Worm (Caenorhabditis elegans) whole organism, young adult: ENCODE measurements around the gene C45G9.9.

ENCODE experiments used
- C06A6.2 ChIP-seq: fragments of 200-800 bp; sonication (Bioruptor generic); conservative IDR thresholded peaks from 2 replicates; pipeline ENCODE4 v1.3.6; 2022; ENCODE audit warnings: missing genetic modification characterization, missing compliant biosample characterization
- C17E4.6 ChIP-seq: fragments of 200-800 bp; sonication (Bioruptor generic); IDR thresholded peaks from 2 replicates; pipeline ENCODE4 v1.3.6; 2022; ENCODE audit warnings: missing genetic modification reagents, missing genetic modification characterization, missing compliant biosample characterization
- F10E7.11 ChIP-seq: sonication (generic microtip); optimal IDR thresholded peaks from 2 replicates; lab custom pipeline; 2017; ENCODE audit warnings: mild to moderate bottlenecking, missing genetic modification characterization, moderate library complexity, missing compliant biosample characterization
- F22D6.2 ChIP-seq: sonication (generic microtip); optimal IDR thresholded peaks from 2 replicates; lab custom pipeline; 2016; ENCODE audit warnings: mild to moderate bottlenecking, missing genetic modification characterization, missing compliant biosample characterization
- F33H1.4 ChIP-seq: fragments of 200-800 bp; sonication (Bioruptor generic); IDR thresholded peaks from 2 replicates; pipeline ENCODE4 v1.3.6; 2022; ENCODE audit warnings: missing genetic modification reagents, missing genetic modification characterization, missing compliant biosample characterization
- F39B2.1 ChIP-seq: fragments of 200-800 bp; sonication (Bioruptor generic); IDR thresholded peaks from 2 replicates; pipeline ENCODE4 v1.3.6; 2022; ENCODE audit warnings: missing genetic modification reagents, missing genetic modification characterization, missing compliant biosample characterization
- F55B11.4 ChIP-seq: sonication (generic microtip); optimal IDR thresholded peaks from 2 replicates; lab custom pipeline; 2016; ENCODE audit warnings: missing compliant biosample characterization, missing genetic modification characterization, borderline replicate concordance; ENCODE audit not compliant: insufficient read depth
- K11D2.4 ChIP-seq: fragments of 200-800 bp; sonication (Bioruptor generic); IDR thresholded peaks from 2 replicates; pipeline ENCODE4 v1.3.6; 2022; ENCODE audit warnings: missing genetic modification reagents, missing genetic modification characterization, missing compliant biosample characterization
- Y56A3A.18 ChIP-seq: fragments of 200-800 bp; sonication (Bioruptor generic); IDR thresholded peaks from 2 replicates; pipeline ENCODE4 v1.3.6; 2022; ENCODE audit warnings: missing genetic modification reagents, missing genetic modification characterization, missing compliant biosample characterization
- Y67H2A.10 ChIP-seq: fragments of 200-800 bp; sonication (Bioruptor generic); conservative IDR thresholded peaks from 2 replicates; pipeline ENCODE4 v1.3.6; 2022; ENCODE audit warnings: missing genetic modification reagents, missing genetic modification characterization, missing compliant biosample characterization
- akir-1 ChIP-seq: fragments of 200-800 bp; sonication (Bioruptor generic); optimal IDR thresholded peaks from 2 replicates; lab custom pipeline; 2018; ENCODE audit warnings: mild to moderate bottlenecking, missing genetic modification characterization, moderate library complexity, missing compliant biosample characterization
- aptf-2 ChIP-seq: fragments of 200-800 bp; sonication (Bioruptor generic); conservative IDR thresholded peaks from 2 replicates; pipeline ENCODE4 v1.3.6; 2022; ENCODE audit warnings: missing genetic modification reagents, missing genetic modification characterization, missing compliant biosample characterization
- aptf-3 ChIP-seq: fragments of 200-800 bp; sonication (Bioruptor generic); IDR thresholded peaks from 2 replicates; pipeline ENCODE4 v1.3.6; 2022; ENCODE audit warnings: missing genetic modification characterization, missing compliant biosample characterization
- atf-7 ChIP-seq: sonication (generic microtip); optimal IDR thresholded peaks from 2 replicates; lab custom pipeline; 2017; ENCODE audit warnings: mild to moderate bottlenecking, missing genetic modification characterization, missing compliant biosample characterization
- attf-6 ChIP-seq: fragments of 200-800 bp; sonication (Bioruptor generic); IDR thresholded peaks from 2 replicates; pipeline ENCODE4 v1.3.6; 2022; ENCODE audit warnings: missing genetic modification reagents, missing genetic modification characterization, missing compliant biosample characterization
- bed-2 ChIP-seq: fragments of 200-800 bp; sonication (Bioruptor generic); IDR thresholded peaks from 2 replicates; pipeline ENCODE4 v1.3.6; 2022; ENCODE audit warnings: missing genetic modification reagents, missing genetic modification characterization, missing compliant biosample characterization
- ccch-3 ChIP-seq: fragments of 200-800 bp; sonication (Bioruptor generic); optimal IDR thresholded peaks from 2 replicates; lab custom pipeline; 2018; ENCODE audit warnings: mild to moderate bottlenecking, missing genetic modification characterization, missing compliant biosample characterization
- ceh-100 ChIP-seq: fragments of 200-800 bp; sonication (Bioruptor generic); IDR thresholded peaks from 2 replicates; pipeline ENCODE4 v1.3.6; 2022; ENCODE audit warnings: missing genetic modification reagents, missing genetic modification characterization, missing compliant biosample characterization
- ceh-58 ChIP-seq: fragments of 200-800 bp; sonication (Bioruptor generic); IDR thresholded peaks from 2 replicates; pipeline ENCODE4 v1.3.6; 2022; ENCODE audit warnings: missing genetic modification characterization, missing compliant biosample characterization
- ceh-79 ChIP-seq: sonication (generic microtip); optimal IDR thresholded peaks from 2 replicates; lab custom pipeline; 2017; ENCODE audit warnings: mild to moderate bottlenecking, missing genetic modification characterization, missing compliant biosample characterization
- chd-7 ChIP-seq: sonication (generic microtip); optimal IDR thresholded peaks from 2 replicates; lab custom pipeline; 2016; ENCODE audit warnings: mild to moderate bottlenecking, missing genetic modification characterization, moderate library complexity, missing compliant biosample characterization
- die-1 ChIP-seq: sonication (generic microtip); optimal IDR thresholded peaks from 2 replicates; lab custom pipeline; 2016; ENCODE audit warnings: missing genotype, mild to moderate bottlenecking, missing genetic modification characterization, missing compliant biosample characterization
- egl-44 ChIP-seq: fragments of 200-800 bp; sonication (Bioruptor generic); IDR thresholded peaks from 2 replicates; pipeline ENCODE4 v1.3.6; 2022; ENCODE audit warnings: missing genetic modification reagents, missing genetic modification characterization, missing compliant biosample characterization
- ets-4 ChIP-seq: fragments of 200-800 bp; sonication (Bioruptor generic); optimal IDR thresholded peaks from 2 replicates; lab custom pipeline; 2018; ENCODE audit warnings: mild to moderate bottlenecking, missing genetic modification characterization, missing compliant biosample characterization
- fkh-3 ChIP-seq: sonication (generic microtip); optimal IDR thresholded peaks from 2 replicates; lab custom pipeline; 2016; ENCODE audit warnings: mild to moderate bottlenecking, missing genetic modification characterization, missing compliant biosample characterization
- gei-17 ChIP-seq: fragments of 200-800 bp; sonication (Bioruptor generic); optimal IDR thresholded peaks from 2 replicates; lab custom pipeline; 2018; ENCODE audit warnings: mild to moderate bottlenecking, missing genetic modification characterization, missing compliant biosample characterization
- him-1 ChIP-seq: sonication (generic microtip); optimal IDR thresholded peaks from 2 replicates; lab custom pipeline; 2016; ENCODE audit warnings: missing genotype, missing genetic modification reagents, missing genetic modification characterization, missing compliant biosample characterization
- hmg-1.2 ChIP-seq: fragments of 200-800 bp; sonication (Bioruptor generic); IDR thresholded peaks from 2 replicates; pipeline ENCODE4 v1.3.6; 2022; ENCODE audit warnings: missing genetic modification reagents, missing genetic modification characterization, missing compliant biosample characterization
- let-526 ChIP-seq: fragments of 200-800 bp; sonication (Bioruptor generic); IDR thresholded peaks from 2 replicates; pipeline ENCODE4 v1.3.6; 2022; ENCODE audit warnings: missing genetic modification reagents, missing genetic modification characterization, missing compliant biosample characterization
- let-607 ChIP-seq, 2 experiments: fragments of 200-800 bp in 1 of 2; sonication (Bioruptor generic) in 1 of 2; sonication (generic microtip) in 1 of 2; optimal IDR thresholded peaks; 2 replicates each; lab custom pipeline; 2016 to 2018; ENCODE audit warnings: mild to moderate bottlenecking in 2 of 2, missing compliant biosample characterization in 2 of 2, missing genetic modification characterization in 2 of 2, moderate library complexity in 2 of 2, missing genotype in 1 of 2
- lin-35 ChIP-seq, 3 experiments: fragments of 150-350 bp in 2 of 3; sonication (generic microtip) in 1 of 3; optimal IDR thresholded peaks; 2 replicates each; lab custom pipeline; 2014 to 2018; ENCODE audit warnings: missing biosample characterization in 3 of 3, missing genetic modification characterization in 3 of 3, missing genetic modification reagents in 3 of 3
- madf-10 ChIP-seq: sonication (generic microtip); optimal IDR thresholded peaks from 2 replicates; lab custom pipeline; 2016; ENCODE audit warnings: mild to moderate bottlenecking, missing genetic modification characterization, missing compliant biosample characterization
- mcd-1 ChIP-seq: fragments of 200-800 bp; sonication (Bioruptor generic); IDR thresholded peaks from 2 replicates; pipeline ENCODE4 v1.3.6; 2022; ENCODE audit warnings: missing genetic modification reagents, missing genetic modification characterization, missing compliant biosample characterization
- mel-28 ChIP-seq: sonication (generic microtip); optimal IDR thresholded peaks from 2 replicates; lab custom pipeline; 2016; ENCODE audit warnings: borderline replicate concordance, mild to moderate bottlenecking, missing genetic modification characterization, missing compliant biosample characterization
- nhr-80 ChIP-seq: sonication (generic microtip); optimal IDR thresholded peaks from 2 replicates; lab custom pipeline; 2016; ENCODE audit warnings: missing genetic modification characterization, missing compliant biosample characterization
- pha-4 ChIP-seq: fragments of 150-350 bp; sonication (generic microtip); optimal IDR thresholded peaks from 2 replicates; lab custom pipeline; 2014; ENCODE audit warnings: missing biosample characterization, missing genetic modification reagents, missing genetic modification characterization
- repo-1 ChIP-seq: sonication (generic microtip); optimal IDR thresholded peaks from 2 replicates; lab custom pipeline; 2017; ENCODE audit warnings: mild to moderate bottlenecking, missing genetic modification characterization, missing compliant biosample characterization
- snpc-1.3 ChIP-seq: sonication (generic microtip); optimal IDR thresholded peaks from 2 replicates; lab custom pipeline; 2017; ENCODE audit warnings: missing genetic modification characterization, mild to moderate bottlenecking, missing compliant biosample characterization, antibody characterized with exemption, moderate library complexity, missing genotype, missing genetic modification reagents; ENCODE audit not compliant: insufficient read depth
- snpc-3.4 ChIP-seq: sonication (generic microtip); optimal IDR thresholded peaks from 2 replicates; lab custom pipeline; 2017; ENCODE audit warnings: missing genetic modification characterization, mild to moderate bottlenecking, missing compliant biosample characterization, antibody characterized with exemption, moderate library complexity, missing genotype, missing genetic modification reagents
- tbx-9 ChIP-seq: sonication (generic microtip); optimal IDR thresholded peaks from 2 replicates; lab custom pipeline; 2016; ENCODE audit warnings: borderline replicate concordance, missing genetic modification characterization, inconsistent platforms, missing compliant biosample characterization
- unc-130 ChIP-seq: sonication (generic microtip); optimal IDR thresholded peaks from 2 replicates; lab custom pipeline; 2016; ENCODE audit warnings: missing genetic modification reagents, missing genetic modification characterization, missing compliant biosample characterization
- xnd-1 ChIP-seq: sonication (generic microtip); optimal IDR thresholded peaks from 2 replicates; lab custom pipeline; 2016; ENCODE audit warnings: missing genotype, missing genetic modification reagents, missing genetic modification characterization, missing compliant biosample characterization
- zfh-2 ChIP-seq: fragments of 200-800 bp; sonication (Bioruptor generic); conservative IDR thresholded peaks from 2 replicates; pipeline ENCODE4 v1.3.6; 2022; ENCODE audit warnings: missing genetic modification reagents, missing genetic modification characterization, missing compliant biosample characterization
- ztf-18 ChIP-seq: sonication (generic microtip); optimal IDR thresholded peaks from 2 replicates; lab custom pipeline; 2016; ENCODE audit warnings: missing genotype, mild to moderate bottlenecking, missing genetic modification characterization, missing compliant biosample characterization
- ztf-22 ChIP-seq: fragments of 200-800 bp; sonication (Bioruptor generic); optimal IDR thresholded peaks from 2 replicates; lab custom pipeline; 2018; ENCODE audit warnings: mild to moderate bottlenecking, missing genetic modification characterization, moderate library complexity, missing compliant biosample characterization
- ztf-26 ChIP-seq: sonication (generic microtip); optimal IDR thresholded peaks from 2 replicates; lab custom pipeline; 2017; ENCODE audit warnings: missing genetic modification characterization, missing compliant biosample characterization
- ztf-28 ChIP-seq: fragments of 200-800 bp; sonication (Bioruptor generic); IDR thresholded peaks from 2 replicates; pipeline ENCODE4 v1.3.6; 2022; ENCODE audit warnings: missing genetic modification reagents, missing genetic modification characterization, missing compliant biosample characterization
- ztf-3 ChIP-seq: fragments of 200-800 bp; sonication (Bioruptor generic); optimal IDR thresholded peaks from 2 replicates; lab custom pipeline; 2018; ENCODE audit warnings: mild to moderate bottlenecking, missing genetic modification characterization, missing compliant biosample characterization

C45G9.9 gene

ce11 chrIII:5013915-5014346 lies 41.7 kb downstream of the C45G9.9 start (continued):
- TF ChIP-seq ztf-28, result no peak
- TF ChIP-seq K11D2.4 (GFP tag; lab: Robert Waterston, UW), result 0 out of 2 replicates have a peak, but pooled peaks have one; percentile 39
- 0 out of 2 replicates have a peak, but pooled peaks have one; percentile 74 for TF ChIP-seq bed-2 (GFP tag; lab: Robert Waterston, UW)
- TF ChIP-seq ceh-100 (GFP tag; lab: Robert Waterston, UW), result 0 out of 2 replicates have a peak, but pooled peaks have one; percentile 8
- TF ChIP-seq him-1 (tag; lab: Kevin White, UChicago), result no peak
- TF ChIP-seq attf-6 (GFP tag; lab: Robert Waterston, UW), result no peak
- no peak for TF ChIP-seq akir-1
- TF ChIP-seq tbx-9 (tag; lab: Kevin White, UChicago), result no peak
- TF ChIP-seq F33H1.4, result 0 out of 2 replicates have a peak, but pooled peaks have one; percentile 12
- no peak for TF ChIP-seq pha-4 (tag; lab: Kevin White, UChicago)
- TF ChIP-seq lin-35 (GFP tag; optimal IDR thresholded peaks at IDR 0.05; lab: Kevin White, UChicago), result peak in 1 of 3 experiments; percentile 73
- TF ChIP-seq mcd-1 (GFP tag; lab: Robert Waterston, UW), result peak; percentile 62
- no peak for TF ChIP-seq atf-7 (tag; lab: Kevin White, UChicago)
- TF ChIP-seq Y67H2A.10, result 0 out of 2 replicates have a peak, but pooled peaks have one; percentile 30
- no peak for TF ChIP-seq aptf-2 (GFP tag; lab: Robert Waterston, UW)
- TF ChIP-seq zfh-2 (GFP tag; lab: Robert Waterston, UW), result peak; percentile 96
- no peak for TF ChIP-seq F10E7.11 (tag; lab: Kevin White, UChicago)
- TF ChIP-seq ccch-3 (GFP tag; lab: Kevin White, UChicago), result no peak
- TF ChIP-seq Y56A3A.18 (GFP tag; lab: Robert Waterston, UW), result peak; percentile 52; the same call in 1 of the 2 replicates
- TF ChIP-seq ztf-26, result peak; percentile 76
- TF ChIP-seq let-607 (tag; optimal IDR thresholded peaks at IDR 0.05; lab: Kevin White, UChicago), result peak; percentile 60 to 66
- no peak for TF ChIP-seq F39B2.1
- TF ChIP-seq ceh-58 (GFP tag; lab: Robert Waterston, UW), result no peak
- peak; percentile 84 for TF ChIP-seq ztf-18 (tag; lab: Kevin White, UChicago)
- no peak for TF ChIP-seq ztf-3 (GFP tag; lab: Kevin White, UChicago)
- no peak for TF ChIP-seq ets-4
- TF ChIP-seq F55B11.4 (tag; lab: Kevin White, UChicago), result no peak
- TF ChIP-seq fkh-3 (tag; lab: Kevin White, UChicago), result no peak
- no peak for TF ChIP-seq snpc-1.3
- no peak for TF ChIP-seq egl-44
- TF ChIP-seq ceh-79, result no peak
- TF ChIP-seq C06A6.2 (GFP tag; lab: Robert Waterston, UW), result no peak; the same call in 1 of the 2 replicates
- TF ChIP-seq aptf-3 (GFP tag; lab: Robert Waterston, UW), result no peak
- peak; percentile 84 for TF ChIP-seq nhr-80 (tag; lab: Kevin White, UChicago)
- TF ChIP-seq C17E4.6 (GFP tag; lab: Robert Waterston, UW), result peak; percentile 66; the same call in 1 of the 2 replicates
- peak; percentile 88 for TF ChIP-seq hmg-1.2 (GFP tag; lab: Robert Waterston, UW)
- TF ChIP-seq chd-7 (tag; lab: Kevin White, UChicago), result peak; percentile 53
- peak; percentile 0 for TF ChIP-seq repo-1 (tag; lab: Kevin White, UChicago)
- no peak for TF ChIP-seq die-1 (tag; lab: Kevin White, UChicago)
- no peak for TF ChIP-seq mel-28 (tag; lab: Kevin White, UChicago)
- no peak for TF ChIP-seq snpc-3.4 (tag; lab: Kevin White, UChicago)
- TF ChIP-seq ztf-22 (GFP tag; lab: Kevin White, UChicago), result no peak
- peak; percentile 58 for TF ChIP-seq gei-17 (GFP tag; lab: Kevin White, UChicago)
- peak; percentile 73 for TF ChIP-seq madf-10 (tag; lab: Kevin White, UChicago)
- TF ChIP-seq let-526 (GFP tag; lab: Robert Waterston, UW), result 0 out of 2 replicates have a peak, but pooled peaks have one; percentile 49
- TF ChIP-seq F22D6.2, result no peak
- no peak for TF ChIP-seq xnd-1 (tag; lab: Kevin White, UChicago)
- no peak for TF ChIP-seq unc-130 (GFP tag; lab: Kevin White, UChicago)
